Worm (Caenorhabditis elegans) whole organism, late embryonic: ENCODE results near the gene crb-1.

Experiments
- F13H6.1 ChIP-seq: sonication (generic microtip); optimal IDR thresholded peaks from 2 replicates; lab custom pipeline; 2016; ENCODE audit warnings: missing genetic modification characterization, missing compliant biosample characterization
- ama-1 ChIP-seq: fragments of 150-350 bp; optimal IDR thresholded peaks from 2 replicates; lab custom pipeline; 2014
- ceh-19 ChIP-seq: fragments of 200-800 bp; sonication (Bioruptor generic); optimal IDR thresholded peaks from 2 replicates; lab custom pipeline; 2018; ENCODE audit warnings: mild to moderate bottlenecking, missing genetic modification characterization, missing compliant biosample characterization
- ceh-2 ChIP-seq: sonication (generic microtip); optimal IDR thresholded peaks from 2 replicates; lab custom pipeline; 2016; ENCODE audit warnings: missing genotype, missing genetic modification characterization, missing compliant biosample characterization
- ceh-31 ChIP-seq: sonication (generic microtip); optimal IDR thresholded peaks from 2 replicates; lab custom pipeline; 2016; ENCODE audit warnings: missing genetic modification characterization, missing compliant biosample characterization
- ceh-45 ChIP-seq: fragments of 200-800 bp; sonication (Bioruptor generic); IDR thresholded peaks from 2 replicates; pipeline ENCODE4 v1.3.6; 2022; ENCODE audit warnings: missing genetic modification reagents, missing genetic modification characterization, missing compliant biosample characterization
- ceh-9 ChIP-seq: sonication (generic microtip); optimal IDR thresholded peaks from 2 replicates; lab custom pipeline; 2016; ENCODE audit warnings: mild to moderate bottlenecking, missing genetic modification characterization, inconsistent platforms, missing compliant biosample characterization
- elt-2 ChIP-seq: sonication (generic microtip); optimal IDR thresholded peaks from 2 replicates; lab custom pipeline; 2016; ENCODE audit warnings: missing genetic modification reagents, missing genetic modification characterization, missing compliant biosample characterization
- nfya-1 ChIP-seq: sonication (generic microtip); optimal IDR thresholded peaks from 2 replicates; lab custom pipeline; 2017; ENCODE audit warnings: missing genetic modification characterization, mild to moderate bottlenecking, missing compliant biosample characterization, antibody characterized with exemption, moderate library complexity
- pax-1 ChIP-seq: fragments of 150-350 bp; optimal IDR thresholded peaks from 2 replicates; lab custom pipeline; 2014; ENCODE audit warnings: missing biosample characterization, missing genetic modification characterization
- pqm-1 ChIP-seq: sonication (generic microtip); optimal IDR thresholded peaks from 2 replicates; lab custom pipeline; 2016; ENCODE audit warnings: missing genetic modification characterization, missing compliant biosample characterization
- pros-1 ChIP-seq: fragments of 150-350 bp; optimal IDR thresholded peaks from 2 replicates; lab custom pipeline; 2014; ENCODE audit warnings: missing biosample characterization, missing genetic modification reagents, missing genetic modification characterization
- sox-2 ChIP-seq: fragments of 200-800 bp; sonication (Bioruptor generic); IDR thresholded peaks from 2 replicates; pipeline ENCODE4 v1.3.6; 2022; ENCODE audit warnings: missing genetic modification reagents, missing genetic modification characterization, missing compliant biosample characterization
- unc-86 ChIP-seq: sonication (generic microtip); optimal IDR thresholded peaks from 2 replicates; lab custom pipeline; 2016; ENCODE audit warnings: missing genetic modification characterization, missing compliant biosample characterization

- TF ChIP-seq nfya-1 (tag; lab: Kevin White, UChicago), result peak; percentile 36
- TF ChIP-seq unc-86, result no peak
- TF ChIP-seq sox-2, result no peak
- TF ChIP-seq ceh-45 (GFP tag; lab: Robert Waterston, UW), result no peak
- no peak for TF ChIP-seq pqm-1 (tag; lab: Kevin White, UChicago)
- TF ChIP-seq pax-1 (tag; lab: Kevin White, UChicago), result no peak
- no peak for TF ChIP-seq elt-2
- TF ChIP-seq ama-1 (lab: Kevin White, UChicago), result no peak
- TF ChIP-seq ceh-19 (GFP tag; lab: Kevin White, UChicago), result no peak
- TF ChIP-seq ceh-31, result peak; percentile 72
- TF ChIP-seq pros-1, result no peak
- no peak for TF ChIP-seq ceh-9 (tag; lab: Kevin White, UChicago)
- TF ChIP-seq F13H6.1 (tag; lab: Kevin White, UChicago), result no peak
- TF ChIP-seq ceh-2, result no peak
Measured at ce11 chrX:17392182-17392581, 21.6 kb downstream of the crb-1 start.
